Fruit fly (Drosophila melanogaster) whole organism, embryonic: ENCODE measurements around the gene CG11951.
A peak's percentile ranks its signal among the peaks of the same experiment; 100 is the strongest.

ENCODE experiments used
- CG10267 ChIP-seq: fragments of 200-800 bp; sonication (Bioruptor generic); optimal IDR thresholded peaks from 2 replicates; lab custom pipeline; 2018; ENCODE audit warnings: missing biosample characterization, mild to moderate bottlenecking, missing genetic modification characterization, moderate library complexity
- CG11093 ChIP-seq: fragments of 200-800 bp; sonication (Bioruptor generic); IDR thresholded peaks from 3 replicates; pipeline ENCODE4 v1.3.6; 2022; ENCODE audit warnings: missing biosample characterization, missing genetic modification characterization
- CG11398 ChIP-seq: fragments of 200-800 bp; sonication (Bioruptor generic); optimal IDR thresholded peaks from 2 replicates; lab custom pipeline; 2016; ENCODE audit warnings: missing biosample characterization, missing genetic modification characterization
- CG13287 ChIP-seq: fragments of 200-800 bp; sonication (Bioruptor generic); IDR thresholded peaks from 2 replicates; pipeline ENCODE4 v1.3.6; 2022; ENCODE audit warnings: missing biosample characterization, missing genetic modification characterization; ENCODE audit not compliant: partially characterized antibody
- CG14667 ChIP-seq: fragments of 200-800 bp; sonication (Bioruptor generic); IDR thresholded peaks from 2 replicates; pipeline ENCODE4 v1.3.6; 2022; ENCODE audit warnings: missing biosample characterization, missing genetic modification characterization
- CG15073 ChIP-seq: fragments of 200-800 bp; sonication (Bioruptor generic); optimal IDR thresholded peaks from 2 replicates; lab custom pipeline; 2016; ENCODE audit warnings: missing biosample characterization, missing genetic modification characterization
- CG17359 ChIP-seq: fragments of 200-800 bp; sonication (Bioruptor generic); optimal IDR thresholded peaks from 3 replicates; lab custom pipeline; 2018; ENCODE audit warnings: missing biosample characterization, mild to moderate bottlenecking, missing genetic modification characterization, moderate library complexity
- CG17568 ChIP-seq: fragments of 200-800 bp; sonication (Bioruptor generic); optimal IDR thresholded peaks from 2 replicates; lab custom pipeline; 2018; ENCODE audit warnings: missing biosample characterization, mild to moderate bottlenecking, missing genetic modification characterization, moderate library complexity
- CG17829 ChIP-seq: fragments of 200-800 bp; optimal IDR thresholded peaks from 2 replicates; lab custom pipeline; 2019; ENCODE audit warnings: missing biosample characterization, mild to moderate bottlenecking, missing genetic modification characterization, moderate library complexity
- CG17912 ChIP-seq: fragments of 200-800 bp; sonication (Bioruptor generic); optimal IDR thresholded peaks from 2 replicates; lab custom pipeline; 2018; ENCODE audit warnings: missing biosample characterization, mild to moderate bottlenecking, missing genetic modification characterization
- CG4282 ChIP-seq: fragments of 200-800 bp; sonication (Bioruptor generic); optimal IDR thresholded peaks from 2 replicates; lab custom pipeline; 2016; ENCODE audit warnings: missing biosample characterization, missing genetic modification characterization
- CG4707 ChIP-seq: fragments of 200-800 bp; sonication (Bioruptor generic); optimal IDR thresholded peaks from 2 replicates; lab custom pipeline; 2018; ENCODE audit warnings: missing biosample characterization, mild to moderate bottlenecking, missing genetic modification characterization, moderate library complexity
- CG4820 ChIP-seq: fragments of 200-800 bp; sonication (Bioruptor generic); optimal IDR thresholded peaks from 3 replicates; lab custom pipeline; 2016; ENCODE audit warnings: missing biosample characterization, missing genetic modification characterization
- CG8765 ChIP-seq: fragments of 200-800 bp; sonication (Bioruptor generic); IDR thresholded peaks from 2 replicates; pipeline ENCODE4 v1.3.6; 2022; ENCODE audit warnings: missing biosample characterization, missing genetic modification characterization
- CG8924 ChIP-seq: fragments of 200-800 bp; optimal IDR thresholded peaks from 3 replicates; lab custom pipeline; 2019; ENCODE audit warnings: missing biosample characterization, mild to moderate bottlenecking, missing genetic modification characterization, moderate library complexity
- CG9876 ChIP-seq: fragments of 200-800 bp; sonication (Bioruptor generic); optimal IDR thresholded peaks from 2 replicates; lab custom pipeline; 2016; ENCODE audit warnings: missing biosample characterization, missing genetic modification characterization
- CHES-1-like ChIP-seq: fragments of 200-800 bp; sonication (Bioruptor generic); optimal IDR thresholded peaks from 2 replicates; lab custom pipeline; 2016; ENCODE audit warnings: missing biosample characterization, missing genetic modification characterization
- Dek ChIP-seq: fragments of 200-800 bp; sonication (Bioruptor generic); optimal IDR thresholded peaks from 3 replicates; lab custom pipeline; 2019; ENCODE audit warnings: missing biosample characterization, mild to moderate bottlenecking, missing genetic modification characterization, moderate library complexity
- Dref ChIP-seq: fragments of 200-800 bp; sonication (Bioruptor generic); IDR thresholded peaks from 2 replicates; pipeline ENCODE4 v1.3.6; 2022; ENCODE audit warnings: missing biosample characterization, missing genetic modification characterization
- Drgx ChIP-seq: fragments of 200-800 bp; sonication (Bioruptor generic); IDR thresholded peaks from 2 replicates; pipeline ENCODE4 v1.3.6; 2022; ENCODE audit warnings: missing biosample characterization, missing genetic modification characterization
- Fer3 ChIP-seq: fragments of 200-800 bp; sonication (Bioruptor generic); optimal IDR thresholded peaks from 2 replicates; lab custom pipeline; 2018; ENCODE audit warnings: missing biosample characterization, mild to moderate bottlenecking, missing genetic modification characterization, moderate library complexity
- Lim3 ChIP-seq: fragments of 200-800 bp; sonication (Bioruptor generic); IDR thresholded peaks from 2 replicates; pipeline ENCODE4 v1.3.6; 2022; ENCODE audit warnings: missing biosample characterization, missing genetic modification characterization
- Spps ChIP-seq: fragments of 200-800 bp; sonication (Bioruptor generic); optimal IDR thresholded peaks from 2 replicates; lab custom pipeline; 2018; ENCODE audit warnings: missing biosample characterization, mild to moderate bottlenecking, missing genetic modification characterization
- Sry-δ ChIP-seq: fragments of 200-800 bp; sonication (Bioruptor generic); optimal IDR thresholded peaks from 2 replicates; lab custom pipeline; 2016; ENCODE audit warnings: missing biosample characterization, missing genetic modification characterization
- Ssrp ChIP-seq: fragments of 200-800 bp; sonication (Bioruptor generic); optimal IDR thresholded peaks from 2 replicates; lab custom pipeline; 2018; ENCODE audit warnings: missing biosample characterization, mild to moderate bottlenecking, missing genetic modification characterization, moderate library complexity
- Xrp1 ChIP-seq: fragments of 200-800 bp; sonication (Bioruptor generic); IDR thresholded peaks from 2 replicates; pipeline ENCODE4 v1.3.6; 2022; ENCODE audit warnings: missing biosample characterization, missing genetic modification characterization
- ash1 ChIP-seq: fragments of 200-800 bp; sonication (Bioruptor generic); optimal IDR thresholded peaks from 2 replicates; lab custom pipeline; 2018; ENCODE audit warnings: missing biosample characterization, mild to moderate bottlenecking, missing genetic modification characterization
- bcd ChIP-seq: fragments of 200-800 bp; sonication (Bioruptor generic); optimal IDR thresholded peaks from 2 replicates; lab custom pipeline; 2017; ENCODE audit warnings: missing biosample characterization, mild to moderate bottlenecking, missing genetic modification characterization
- br ChIP-seq: fragments of >200 bp; optimal IDR thresholded peaks from 2 replicates; lab custom pipeline; 2017
- caup ChIP-seq: fragments of 200-800 bp; sonication (Bioruptor generic); optimal IDR thresholded peaks from 3 replicates; lab custom pipeline; 2017; ENCODE audit warnings: missing biosample characterization, mild to moderate bottlenecking, missing genetic modification characterization, moderate library complexity; ENCODE audit not compliant: severe bottlenecking
- chm ChIP-seq: fragments of 200-800 bp; sonication (Bioruptor generic); IDR thresholded peaks from 2 replicates; pipeline ENCODE4 v1.3.6; 2022; ENCODE audit warnings: missing biosample characterization, missing genetic modification characterization
- exex ChIP-seq: fragments of 200-800 bp; sonication (Bioruptor generic); optimal IDR thresholded peaks from 4 replicates; lab custom pipeline; 2018; ENCODE audit warnings: missing biosample characterization, mild to moderate bottlenecking, missing genetic modification characterization, moderate library complexity
- fru ChIP-seq: fragments of >200 bp; optimal IDR thresholded peaks from 2 replicates; lab custom pipeline; 2017
- grau ChIP-seq: fragments of 200-800 bp; optimal IDR thresholded peaks from 3 replicates; lab custom pipeline; 2019; ENCODE audit warnings: missing biosample characterization, mild to moderate bottlenecking, missing genetic modification characterization, moderate library complexity
- grn ChIP-seq: fragments of 200-800 bp; sonication (Bioruptor generic); optimal IDR thresholded peaks from 3 replicates; lab custom pipeline; 2017; ENCODE audit warnings: missing biosample characterization, missing genetic modification characterization
- ham ChIP-seq: fragments of 200-800 bp; sonication (Bioruptor generic); IDR thresholded peaks from 2 replicates; pipeline ENCODE4 v1.3.6; 2022; ENCODE audit warnings: missing biosample characterization, missing genetic modification characterization
- jigr1 ChIP-seq: fragments of 200-800 bp; sonication (Bioruptor generic); IDR thresholded peaks from 3 replicates; pipeline ENCODE4 v1.3.6; 2022; ENCODE audit warnings: missing biosample characterization, missing genetic modification characterization
- kni ChIP-seq: fragments of 200-800 bp; sonication (Bioruptor generic); optimal IDR thresholded peaks from 3 replicates; lab custom pipeline; 2017; ENCODE audit warnings: mild to moderate bottlenecking, missing biosample characterization, missing genetic modification reagents, missing genetic modification characterization
- knrl ChIP-seq: fragments of 200-800 bp; sonication (Bioruptor generic); IDR thresholded peaks from 3 replicates; pipeline ENCODE4 v1.3.6; 2022; ENCODE audit warnings: missing biosample characterization, missing genetic modification characterization; ENCODE audit not compliant: partially characterized antibody
- pnt ChIP-seq: fragments of 200-800 bp; sonication (Bioruptor generic); optimal IDR thresholded peaks from 3 replicates; lab custom pipeline; 2016; ENCODE audit warnings: missing biosample characterization, missing genetic modification characterization
- psq ChIP-seq: fragments of 200-800 bp; sonication (Bioruptor generic); optimal IDR thresholded peaks from 2 replicates; lab custom pipeline; 2017; ENCODE audit warnings: missing biosample characterization, missing genetic modification characterization
- sd ChIP-seq: fragments of 200-800 bp; sonication (Bioruptor generic); optimal IDR thresholded peaks from 3 replicates; lab custom pipeline; 2018; ENCODE audit warnings: missing biosample characterization, mild to moderate bottlenecking, missing genetic modification characterization, moderate library complexity
- seq ChIP-seq: fragments of 200-800 bp; sonication (Bioruptor generic); IDR thresholded peaks from 2 replicates; pipeline ENCODE4 v1.3.6; 2022; ENCODE audit warnings: missing biosample characterization, missing genetic modification characterization
- sima ChIP-seq: fragments of 200-800 bp; sonication (Bioruptor generic); optimal IDR thresholded peaks from 2 replicates; lab custom pipeline; 2016; ENCODE audit warnings: missing biosample characterization, missing genetic modification characterization
- slbo ChIP-seq: fragments of 200-800 bp; sonication (Bioruptor generic); IDR thresholded peaks from 2 replicates; pipeline ENCODE4 v1.3.6; 2022; ENCODE audit warnings: missing biosample characterization, missing genetic modification characterization
- so ChIP-seq: fragments of 200-800 bp; sonication (Bioruptor generic); IDR thresholded peaks from 3 replicates; pipeline ENCODE4 v1.3.6; 2022; ENCODE audit warnings: missing biosample characterization, missing genetic modification characterization
- sqz ChIP-seq: fragments of 200-800 bp; sonication (Bioruptor generic); optimal IDR thresholded peaks from 3 replicates; lab custom pipeline; 2018; ENCODE audit warnings: missing biosample characterization, mild to moderate bottlenecking, missing genetic modification characterization
- stwl ChIP-seq: fragments of 200-800 bp; sonication (Bioruptor generic); optimal IDR thresholded peaks from 3 replicates; lab custom pipeline; 2018; ENCODE audit warnings: missing biosample characterization, mild to moderate bottlenecking, missing genetic modification characterization, moderate library complexity
- ttk ChIP-seq: fragments of 200-800 bp; sonication (Bioruptor generic); IDR thresholded peaks from 2 replicates; pipeline ENCODE4 v2.1.2; 2022; ENCODE audit warnings: missing biosample characterization, missing genetic modification characterization
- tup ChIP-seq: fragments of 200-800 bp; sonication (Bioruptor generic); optimal IDR thresholded peaks from 2 replicates; lab custom pipeline; 2016; ENCODE audit warnings: missing biosample characterization, mild to moderate bottlenecking, missing genetic modification characterization, moderate library complexity
- wdn ChIP-seq: fragments of 200-800 bp; sonication (Bioruptor generic); IDR thresholded peaks from 2 replicates; pipeline ENCODE4 v1.3.6; 2022; ENCODE audit warnings: missing biosample characterization, missing genetic modification characterization

CG11951 gene

DNA sequence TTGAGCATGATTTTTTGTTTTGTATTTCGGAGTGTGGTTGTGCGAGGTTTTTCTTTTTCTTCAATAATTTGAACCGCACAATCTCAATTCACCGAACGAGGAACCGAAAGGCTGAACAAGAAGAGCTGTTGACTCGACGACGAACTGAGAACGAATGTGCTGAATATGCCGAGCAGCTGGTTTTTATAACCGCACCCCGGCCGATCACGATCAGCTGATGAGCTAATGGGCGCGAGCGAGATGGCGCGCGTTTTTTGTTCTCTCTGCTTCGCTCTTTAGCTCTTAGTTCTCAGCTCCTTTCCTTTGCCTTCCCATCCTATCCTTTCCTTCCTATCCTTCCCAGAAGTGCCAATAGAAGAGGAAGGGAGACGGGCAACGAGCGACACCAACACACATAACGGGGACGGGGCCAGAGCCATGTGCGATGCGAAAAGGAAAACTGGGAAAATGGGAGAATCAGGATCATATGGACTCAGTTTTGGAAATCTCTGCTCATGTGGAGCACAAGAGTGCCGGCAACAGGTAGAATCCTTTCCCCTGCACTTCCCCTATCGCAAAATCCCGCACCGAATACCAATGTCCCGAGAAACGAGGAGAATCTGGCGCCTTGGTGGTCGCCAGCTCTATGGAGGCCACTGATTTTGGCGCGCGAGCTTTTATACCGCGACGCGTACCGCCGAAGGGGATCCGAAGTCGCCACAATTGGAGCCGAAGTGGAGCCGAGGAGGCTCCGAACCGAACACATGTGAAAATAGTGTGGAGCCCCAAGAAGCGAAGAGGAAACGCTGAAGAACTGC lies 16.8 kb upstream of the CG11951 start, which contains the start of gene stg (continued):
- TF ChIP-seq ttk (GFP tag; lab: Robert Waterston, UW) (no peak), CG11398 (GFP tag; lab: Kevin White, UChicago) (no peak), Drgx (GFP tag; lab: Robert Waterston, UW) (peak; percentile 26; the same call in 1 of the 2 replicates), CG15073 (GFP tag; lab: Kevin White, UChicago) (no peak), wdn (GFP tag; lab: Robert Waterston, UW) (no peak), sima (GFP tag; lab: Kevin White, UChicago) (no peak), slbo (GFP tag; lab: Robert Waterston, UW) (no peak), Fer3 (tag; lab: Kevin White, UChicago) (no peak), CG17829 (tag; lab: Kevin White, UChicago) (peak; percentile 65), CG8765 (GFP tag; lab: Robert Waterston, UW) (0 out of 2 replicates have a peak, but pooled peaks have one; percentile 45), grn (GFP tag; lab: Kevin White, UChicago) (no peak), ash1 (GFP tag; lab: Kevin White, UChicago) (no peak), ham (GFP tag; lab: Robert Waterston, UW) (no peak), chm (peak; percentile 93), psq (GFP tag; lab: Kevin White, UChicago) (peak; percentile 88), stwl (tag; lab: Kevin White, UChicago) (no peak), Spps (no peak), Dek (no peak), CG10267 (tag; lab: Kevin White, UChicago) (no peak), grau (tag; lab: Kevin White, UChicago) (no peak), CG4820 (no peak), CG17912 (no peak), CG4282 (no peak), Dref (GFP tag; lab: Robert Waterston, UW) (no peak), knrl (GFP tag; lab: Robert Waterston, UW) (no peak), sd (no peak), CG14667 (GFP tag; lab: Robert Waterston, UW) (no peak), tup (GFP tag; lab: Kevin White, UChicago) (no peak), jigr1 (GFP tag; lab: Robert Waterston, UW) (no peak), br (lab: Kevin White, UChicago) (no peak), CG17359 (no peak), Xrp1 (no peak), CG13287 (no peak), so (GFP tag; lab: Robert Waterston, UW) (peak; percentile 41; the same call in 1 of the 3 replicates), CG9876 (GFP tag; lab: Kevin White, UChicago) (no peak), fru (lab: Kevin White, UChicago) (no peak), caup (GFP tag; lab: Kevin White, UChicago) (no peak), CG8924 (tag; lab: Kevin White, UChicago) (peak; percentile 55), Sry-δ (GFP tag; lab: Kevin White, UChicago) (no peak), CG11093 (GFP tag; lab: Robert Waterston, UW) (no peak), kni (GFP tag; lab: Kevin White, UChicago) (peak; percentile 26), seq (GFP tag; lab: Robert Waterston, UW) (no peak), CHES-1-like (GFP tag; lab: Kevin White, UChicago) (no peak), bcd (no peak), sqz (GFP tag; lab: Kevin White, UChicago) (peak; percentile 26), CG17568 (GFP tag; lab: Kevin White, UChicago) (peak; percentile 30), Lim3 (GFP tag; lab: Robert Waterston, UW) (no peak), exex (no peak), Ssrp (tag; lab: Kevin White, UChicago) (no peak), pnt (GFP tag; lab: Kevin White, UChicago) (no peak), CG4707 (no peak)
